Worm (Caenorhabditis elegans) whole organism, L4/young adult: ENCODE results near the gene T22F7.3.

ENCODE experiments used
- dao-5 ChIP-seq: sonication (generic microtip); optimal IDR thresholded peaks from 2 replicates; lab custom pipeline; 2016; ENCODE audit warnings: missing genotype, missing genetic modification characterization, moderate library complexity, missing compliant biosample characterization
- him-1 ChIP-seq: sonication (generic microtip); optimal IDR thresholded peaks from 2 replicates; lab custom pipeline; 2016; ENCODE audit warnings: missing genotype, missing genetic modification reagents, missing genetic modification characterization, missing compliant biosample characterization

DNA sequence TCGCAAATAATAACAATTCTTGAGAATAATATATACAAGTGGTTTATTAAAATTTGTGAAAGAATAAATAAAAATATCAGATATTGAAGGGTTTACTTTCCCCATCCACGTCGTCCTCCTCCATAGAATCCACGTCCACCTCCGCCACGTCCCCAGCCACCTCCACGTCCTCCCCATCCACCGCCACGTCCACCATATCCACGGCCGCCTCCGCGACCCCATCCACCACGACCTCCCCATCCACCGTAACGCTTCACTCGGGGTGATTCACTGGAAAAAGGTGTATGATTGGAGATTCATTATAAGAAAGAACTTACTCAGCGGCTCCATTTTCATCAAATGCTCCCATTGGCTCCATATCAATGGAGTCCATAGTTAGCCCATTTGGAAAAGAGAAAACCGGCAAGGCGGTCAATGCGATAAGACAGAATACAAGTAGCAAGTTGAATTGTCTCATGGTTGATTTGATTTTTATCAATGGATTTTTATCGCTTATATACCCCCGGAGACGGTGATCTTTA, 37.7 kb downstream of the T22F7.3 start, which contains the start of gene nlp-32:
- TF ChIP-seq dao-5 (tag; lab: Kevin White, UChicago) (no peak), him-1 (tag; lab: Kevin White, UChicago) (no peak)
